Fruit fly (Drosophila melanogaster): Measurements from ENCODE around the gene psd.

psd gene

DNA sequence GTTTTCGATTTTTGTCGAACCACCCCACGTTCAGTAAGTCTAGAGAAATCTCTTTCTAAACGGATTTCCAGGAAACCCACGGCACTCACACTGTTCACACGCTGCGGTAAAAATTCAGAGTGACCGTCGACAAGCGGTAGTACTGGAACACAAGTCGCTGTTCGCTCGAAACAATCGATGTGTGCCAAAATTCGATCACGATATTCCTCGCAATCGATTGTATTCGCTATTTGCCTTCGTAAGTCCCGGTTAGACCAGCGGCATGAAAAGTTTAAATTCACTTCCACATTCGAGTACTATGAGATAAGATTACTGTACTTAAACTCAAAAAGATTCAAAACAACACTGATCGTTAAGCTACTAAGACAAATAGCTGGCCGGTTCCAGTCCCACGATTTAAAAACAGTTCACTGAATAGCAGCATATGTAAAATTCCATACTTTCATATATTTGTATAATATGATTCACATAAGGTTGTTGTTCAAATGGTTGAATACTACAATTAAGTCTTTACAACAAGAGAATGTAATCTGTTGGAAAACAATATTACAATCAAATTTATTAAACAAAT, 16.2 kb upstream of the psd start, which contains the start of gene chic (continued):
- TF ChIP-seq CG10431 (GFP tag; optimal IDR thresholded peaks at IDR 0.05), result no peak
- no peak for TF ChIP-seq ro (GFP tag; IDR thresholded peaks at IDR 0.05)
- TF ChIP-seq ERR (GFP tag; optimal IDR thresholded peaks at IDR 0.05), result peak; percentile 3
- no peak for TF ChIP-seq tna (GFP tag; IDR thresholded peaks at IDR 0.05; ENCODE audit: partially characterized antibody)
- TF ChIP-seq ttk (GFP tag; IDR thresholded peaks at IDR 0.05), result no peak
- peak; percentile 34 for TF ChIP-seq Hmr (GFP tag; optimal IDR thresholded peaks at IDR 0.05)
- TF ChIP-seq nerfin-2 (GFP tag; IDR thresholded peaks at IDR 0.05; ENCODE audit: partially characterized antibody), result no peak
- TF ChIP-seq cwo (GFP tag; optimal IDR thresholded peaks at IDR 0.05), result no peak
- TF ChIP-seq CG17359 (tag; optimal IDR thresholded peaks at IDR 0.05), result no peak
- TF ChIP-seq chm (GFP tag; IDR thresholded peaks at IDR 0.05), result no peak
- no peak for TF ChIP-seq CG17186 (GFP tag; optimal IDR thresholded peaks at IDR 0.05)
- no peak for TF ChIP-seq Vsx1 (GFP tag; optimal IDR thresholded peaks at IDR 0.05)
- no peak for TF ChIP-seq Dek (tag; optimal IDR thresholded peaks at IDR 0.05)
- TF ChIP-seq bab2 (GFP tag; optimal IDR thresholded peaks at IDR 0.05), result no peak
- no peak for TF ChIP-seq inv (GFP tag; IDR thresholded peaks at IDR 0.05; ENCODE audit: partially characterized antibody)
- TF ChIP-seq CG10543 (GFP tag; optimal IDR thresholded peaks at IDR 0.05), result no peak
- TF ChIP-seq CG4617 (GFP tag; optimal IDR thresholded peaks at IDR 0.05; ENCODE audit: borderline replicate concordance), result peak; percentile 45
- no peak for TF ChIP-seq CG6791 (GFP tag; IDR thresholded peaks at IDR 0.05; ENCODE audit: partially characterized antibody)
- no peak for TF ChIP-seq ATbp (GFP tag; optimal IDR thresholded peaks at IDR 0.05)
- no peak for TF ChIP-seq CG17385 (GFP tag; optimal IDR thresholded peaks at IDR 0.05)
- no peak for TF ChIP-seq fd64A (GFP tag; optimal IDR thresholded peaks at IDR 0.05)
- no peak for TF ChIP-seq chinmo (GFP tag; IDR thresholded peaks at IDR 0.05; ENCODE audit: partially characterized antibody)
- TF ChIP-seq MBD-R2 (GFP tag; IDR thresholded peaks at IDR 0.05), result no peak
- no peak for TF ChIP-seq CG11504 (tag; optimal IDR thresholded peaks at IDR 0.05)
- peak; percentile 20 for TF ChIP-seq Sry-δ (GFP tag; optimal IDR thresholded peaks at IDR 0.05)
- TF ChIP-seq CG13894 (tag; optimal IDR thresholded peaks at IDR 0.05), result peak; percentile 55
- TF ChIP-seq HLH4C (GFP tag; IDR thresholded peaks at IDR 0.05; ENCODE audit: partially characterized antibody), result no peak
- TF ChIP-seq Bdp1 (GFP tag; optimal IDR thresholded peaks at IDR 0.05), result no peak
- TF ChIP-seq H2.0 (GFP tag; IDR thresholded peaks at IDR 0.05), result no peak
- no peak for TF ChIP-seq nau (GFP tag; optimal IDR thresholded peaks at IDR 0.05)
- no peak for TF ChIP-seq NFAT (GFP tag; IDR thresholded peaks at IDR 0.05)
- no peak for TF ChIP-seq otp (GFP tag; IDR thresholded peaks at IDR 0.05)
- TF ChIP-seq CG3726 (GFP tag; IDR thresholded peaks at IDR 0.05), result no peak
- no peak for TF ChIP-seq CG9932 (GFP tag; IDR thresholded peaks at IDR 0.05)
- peak; percentile 6 for TF ChIP-seq Hr3 (GFP tag; optimal IDR thresholded peaks at IDR 0.05)
- TF ChIP-seq CG12769 (tag; optimal IDR thresholded peaks at IDR 0.05), result no peak
- no peak for TF ChIP-seq CG4404 (GFP tag; IDR thresholded peaks at IDR 0.05)
- TF ChIP-seq CG12155 (GFP tag; optimal IDR thresholded peaks at IDR 0.05), result peak; percentile 80
- no peak for TF ChIP-seq CG11560 (tag; IDR thresholded peaks at IDR 0.05)
- TF ChIP-seq Six4 (GFP tag; optimal IDR thresholded peaks at IDR 0.05), result no peak
- no peak for TF ChIP-seq CG9876 (GFP tag; optimal IDR thresholded peaks at IDR 0.05)
- no peak for TF ChIP-seq CG1602 (GFP tag; optimal IDR thresholded peaks at IDR 0.05)
- TF ChIP-seq dysf (GFP tag; IDR thresholded peaks at IDR 0.05), result no peak
- TF ChIP-seq unpg (GFP tag; optimal IDR thresholded peaks at IDR 0.05), result no peak
- no peak for TF ChIP-seq CG13775 (GFP tag; optimal IDR thresholded peaks at IDR 0.05)
- peak; percentile 57 for TF ChIP-seq stwl (tag; optimal IDR thresholded peaks at IDR 0.05)
- no peak for TF ChIP-seq Sox100B (GFP tag; optimal IDR thresholded peaks at IDR 0.05)
- no peak for TF ChIP-seq CG14860 (GFP tag; IDR thresholded peaks at IDR 0.05; ENCODE audit: partially characterized antibody)
- no peak for TF ChIP-seq CG4424 (GFP tag; optimal IDR thresholded peaks at IDR 0.05)
- TF ChIP-seq pnt (GFP tag; optimal IDR thresholded peaks at IDR 0.05), result no peak

Data from whole organism, embryonic.